Fruit fly (Drosophila melanogaster): ENCODE measurements around the gene CG32727.

dm6 chrX:7422577-7422976, 15.6 kb downstream of the CG32727 start:
- TF ChIP-seq Abd-B (GFP tag; optimal IDR thresholded peaks at IDR 0.05) (no peak), usp (GFP tag; optimal IDR thresholded peaks at IDR 0.05) (no peak), GATAd (GFP tag; optimal IDR thresholded peaks at IDR 0.05) (no peak), Hnf4 (GFP tag; optimal IDR thresholded peaks at IDR 0.05) (no peak), br (GFP tag; optimal IDR thresholded peaks at IDR 0.05) (no peak), Mio (GFP tag; optimal IDR thresholded peaks at IDR 0.05) (no peak), CrebA (GFP tag; optimal IDR thresholded peaks at IDR 0.05; ENCODE audit: borderline replicate concordance) (no peak), Vsx2 (GFP tag; optimal IDR thresholded peaks at IDR 0.05; ENCODE audit: partially characterized antibody) (no peak), N (GFP tag; optimal IDR thresholded peaks at IDR 0.05) (no peak)
